Fruit fly (Drosophila melanogaster): ENCODE results near the gene Phyhd1.

Phyhd1 gene

DNA sequence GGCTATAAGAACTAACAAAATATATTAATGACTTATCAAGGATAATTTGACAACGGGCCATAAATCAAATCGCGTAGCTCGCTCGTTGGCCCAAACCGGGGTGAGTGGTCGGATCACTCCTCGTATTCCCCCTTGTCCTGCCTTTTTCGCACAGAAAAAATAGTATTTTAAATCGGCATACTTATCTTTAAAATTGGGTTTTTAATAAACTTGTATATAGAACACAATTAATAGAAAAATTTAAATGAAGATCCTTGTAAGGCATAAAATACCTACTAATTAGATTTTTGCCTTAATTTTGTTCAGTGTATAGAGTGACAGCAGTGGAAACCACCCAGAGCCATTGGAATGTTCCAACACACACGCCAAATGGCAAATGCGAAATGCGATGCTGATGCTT is 48.9 kb downstream of the Phyhd1 start (continued):
- TF ChIP-seq eg (GFP tag; IDR thresholded peaks at IDR 0.05) (peak; percentile 46; the same call in 1 of the 3 replicates), Hr4 (GFP tag; optimal IDR thresholded peaks at IDR 0.05) (peak; percentile 35), dac (GFP tag; optimal IDR thresholded peaks at IDR 0.05) (no peak), CG11762 (GFP tag; optimal IDR thresholded peaks at IDR 0.05; ENCODE audit: insufficient read depth) (no peak), fd59A (GFP tag; optimal IDR thresholded peaks at IDR 0.05) (no peak), CG15336 (GFP tag; IDR thresholded peaks at IDR 0.05) (peak; percentile 44), Blimp-1 (GFP tag; optimal IDR thresholded peaks at IDR 0.05) (no peak), CG6854 (GFP tag; optimal IDR thresholded peaks at IDR 0.05) (no peak), Met (GFP tag; optimal IDR thresholded peaks at IDR 0.05) (peak; percentile 65), CG6163 (GFP tag; IDR thresholded peaks at IDR 0.05) (peak; percentile 45; the same call in 2 of the 3 replicates), Ets96B (tag; optimal IDR thresholded peaks at IDR 0.05) (peak; percentile 6), Ets21C (GFP tag; optimal IDR thresholded peaks at IDR 0.05) (peak; percentile 1), salr (GFP tag; optimal IDR thresholded peaks at IDR 0.05) (no peak), pdm3 (GFP tag; optimal IDR thresholded peaks at IDR 0.05) (no peak)

DNA sequence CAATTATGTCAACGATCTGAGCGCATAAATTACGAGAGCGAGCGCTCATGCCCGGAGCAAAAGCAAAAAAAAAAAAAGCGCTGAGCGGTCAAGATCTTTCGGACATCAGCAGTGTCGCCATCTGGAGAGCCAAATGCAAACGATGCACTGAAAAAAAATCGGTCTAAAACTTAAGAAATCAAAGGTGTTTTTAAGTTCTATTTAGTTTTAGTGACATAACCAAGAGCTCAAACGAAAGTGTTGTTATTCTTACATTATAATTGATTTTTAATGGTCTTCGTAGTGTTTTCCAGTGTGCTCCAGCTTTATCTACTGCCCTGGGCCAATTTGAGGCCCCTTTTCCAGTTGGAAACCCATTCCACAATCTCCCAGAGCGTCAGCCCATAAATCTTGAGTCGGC is 50.8 kb downstream of the Phyhd1 start:
- TF ChIP-seq Gug (GFP tag; IDR thresholded peaks at IDR 0.05) (peak; percentile 59), Ets21C (GFP tag; optimal IDR thresholded peaks at IDR 0.05) (no peak), CG16779 (tag; optimal IDR thresholded peaks at IDR 0.05) (no peak), fd85E (GFP tag; optimal IDR thresholded peaks at IDR 0.05) (no peak), achi (GFP tag; optimal IDR thresholded peaks at IDR 0.05) (peak; percentile 47), dsx (GFP tag; optimal IDR thresholded peaks at IDR 0.05; ENCODE audit: poor library complexity, severe bottlenecking) (peak; percentile 39), Sox14 (GFP tag; optimal IDR thresholded peaks at IDR 0.05) (peak; percentile 38), CG11294 (GFP tag; IDR thresholded peaks at IDR 0.05) (peak; percentile 12; the same call in 1 of the 2 replicates), Lpt (GFP tag; optimal IDR thresholded peaks at IDR 0.05) (peak; percentile 43), fkh (GFP tag; optimal IDR thresholded peaks at IDR 0.05) (no peak), CG8632 (GFP tag; optimal IDR thresholded peaks at IDR 0.05) (no peak), Eip75B (GFP tag; optimal IDR thresholded peaks at IDR 0.05) (peak; percentile 48), CG31627 (GFP tag; optimal IDR thresholded peaks at IDR 0.05) (peak; percentile 14), eg (GFP tag; IDR thresholded peaks at IDR 0.05) (peak; percentile 68; the same call in 2 of the 3 replicates), Hr4 (GFP tag; optimal IDR thresholded peaks at IDR 0.05) (peak; percentile 26), CG10631 (GFP tag; optimal IDR thresholded peaks at IDR 0.05) (peak; percentile 56), Hr38 (GFP tag; optimal IDR thresholded peaks at IDR 0.05) (no peak), CG3032 (tag; optimal IDR thresholded peaks at IDR 0.05) (peak; percentile 62), dac (GFP tag; optimal IDR thresholded peaks at IDR 0.05) (no peak), lz (GFP tag; optimal IDR thresholded peaks at IDR 0.05) (peak; percentile 23), svp (GFP tag) (peak; percentile 74), Hr39 (GFP tag; optimal IDR thresholded peaks at IDR 0.05) (no peak), net (GFP tag; optimal IDR thresholded peaks at IDR 0.05) (peak; percentile 31), vri (GFP tag; optimal IDR thresholded peaks at IDR 0.05) (peak; percentile 1), Blimp-1 (GFP tag; optimal IDR thresholded peaks at IDR 0.05) (no peak), fd59A (GFP tag; optimal IDR thresholded peaks at IDR 0.05) (peak; percentile 10), topi (GFP tag; optimal IDR thresholded peaks at IDR 0.05) (peak; percentile 44), CG6792 (GFP tag; optimal IDR thresholded peaks at IDR 0.05) (peak; percentile 47), CG8119 (GFP tag; IDR thresholded peaks at IDR 0.05) (peak; percentile 62), pdm3 (GFP tag; optimal IDR thresholded peaks at IDR 0.05) (peak; percentile 33), Met (GFP tag; optimal IDR thresholded peaks at IDR 0.05) (peak; percentile 36), CG15336 (GFP tag; IDR thresholded peaks at IDR 0.05) (peak; percentile 56), CG11902 (GFP tag; optimal IDR thresholded peaks at IDR 0.05) (no peak), CG6808 (GFP tag; optimal IDR thresholded peaks at IDR 0.05) (peak; percentile 46), salr (GFP tag; optimal IDR thresholded peaks at IDR 0.05) (no peak), spab (GFP tag; optimal IDR thresholded peaks at IDR 0.05) (peak; percentile 55), CG34406 (GFP tag; optimal IDR thresholded peaks at IDR 0.05) (peak; percentile 37), cyc (GFP tag; optimal IDR thresholded peaks at IDR 0.05) (no peak), CG8319 (GFP tag; optimal IDR thresholded peaks at IDR 0.05) (peak; percentile 6), CG32006 (GFP tag; optimal IDR thresholded peaks at IDR 0.05) (peak; percentile 35), CG3919 (GFP tag; optimal IDR thresholded peaks at IDR 0.05) (peak; percentile 59), CG6163 (GFP tag; IDR thresholded peaks at IDR 0.05) (peak; percentile 82), ss (GFP tag; optimal IDR thresholded peaks at IDR 0.05) (peak; percentile 24 to 28), Sox15 (GFP tag; optimal IDR thresholded peaks at IDR 0.05) (no peak), Smox (GFP tag; optimal IDR thresholded peaks at IDR 0.05) (no peak)
